In genomic region chrIII:3460061-3460460, ce11 we compare ENCODE assay signal across 5 worm cellular contexts.
A peak's percentile ranks its signal among the peaks of the same experiment; 100 is the strongest.
TF ChIP-seq lines count a peak whose summit lies in the region.

Gene C34C12.8 (plus strand): TSS chrIII:3460406.

TF ChIP-seq in whole organism, L1 larva, 84 proteins besides CTCF, POLR2A, EP300 and RAD21 (continues in another document):
- TF ChIP-seq lir-3 (tag; optimal IDR thresholded peaks at IDR 0.05; lab: Kevin White, UChicago; ENCODE audit: poor library complexity) (no peak), egl-27 (tag; optimal IDR thresholded peaks at IDR 0.05; lab: Kevin White, UChicago) (peak in 1 of 2 experiments; percentile 79), snpc-4 (tag; optimal IDR thresholded peaks at IDR 0.05; lab: Kevin White, UChicago) (peak; percentile 84), ceh-88 (GFP tag; IDR thresholded peaks at IDR 0.05; lab: Robert Waterston, UW) (peak; percentile 90), mdl-1 (tag; optimal IDR thresholded peaks at IDR 0.05; lab: Kevin White, UChicago) (peak in 1 of 2 experiments; percentile 92), C16A3.4 (tag; optimal IDR thresholded peaks at IDR 0.05; lab: Kevin White, UChicago) (peak; percentile 96), hlh-17 (GFP tag; optimal IDR thresholded peaks at IDR 0.05; lab: Kevin White, UChicago; ENCODE audit: borderline replicate concordance) (no peak), snu-23 (GFP tag; optimal IDR thresholded peaks at IDR 0.05; lab: Kevin White, UChicago) (peak; percentile 98), zip-4 (GFP tag; optimal IDR thresholded peaks at IDR 0.05; lab: Kevin White, UChicago) (peak; percentile 87), swsn-7 (tag; optimal IDR thresholded peaks at IDR 0.05; lab: Kevin White, UChicago) (peak; percentile 97), zag-1 (tag; optimal IDR thresholded peaks at IDR 0.05; lab: Kevin White, UChicago) (peak; percentile 66), grh-1 (GFP tag; IDR thresholded peaks at IDR 0.05; lab: Robert Waterston, UW) (peak; percentile 96), mef-2 (tag; optimal IDR thresholded peaks at IDR 0.05; lab: Kevin White, UChicago) (peak; percentile 81), C04F5.9 (tag; optimal IDR thresholded peaks at IDR 0.05; lab: Kevin White, UChicago) (peak; percentile 91), nhr-12 (tag; optimal IDR thresholded peaks at IDR 0.05; lab: Kevin White, UChicago) (peak; percentile 18), dpl-1 (GFP tag; optimal IDR thresholded peaks at IDR 0.05; lab: Kevin White, UChicago) (peak; percentile 96 to 98 (median 97)), dsc-1 (tag; optimal IDR thresholded peaks at IDR 0.05; lab: Kevin White, UChicago) (peak; percentile 98)

TF ChIP-seq in whole organism, L3 larva, 47 proteins besides CTCF, POLR2A, EP300 and RAD21 (continues in another document):
- TF ChIP-seq nhr-237 (tag; optimal IDR thresholded peaks at IDR 0.05; lab: Kevin White, UChicago): no peak
- no peak for TF ChIP-seq ceh-9 (tag; optimal IDR thresholded peaks at IDR 0.05; lab: Kevin White, UChicago)
- peak; percentile 57 for TF ChIP-seq nhr-11 (tag; optimal IDR thresholded peaks at IDR 0.05; lab: Kevin White, UChicago)
- TF ChIP-seq ceh-28 (tag; optimal IDR thresholded peaks at IDR 0.05; lab: Kevin White, UChicago): peak; percentile 87
- peak; percentile 95 for TF ChIP-seq pha-4 (tag; optimal IDR thresholded peaks at IDR 0.05; lab: Kevin White, UChicago)
- peak; percentile 37 for TF ChIP-seq zag-1 (tag; optimal IDR thresholded peaks at IDR 0.05; lab: Kevin White, UChicago)
- no peak for TF ChIP-seq mdl-1 (tag; optimal IDR thresholded peaks at IDR 0.05; lab: Kevin White, UChicago)
- TF ChIP-seq nhr-12 (tag; optimal IDR thresholded peaks at IDR 0.05; lab: Kevin White, UChicago): no peak
- TF ChIP-seq ama-1 (optimal IDR thresholded peaks at IDR 0.05; lab: Kevin White, UChicago): peak; percentile 62
- no peak for TF ChIP-seq nhr-67 (tag; optimal IDR thresholded peaks at IDR 0.05; lab: Kevin White, UChicago)
- peak; percentile 31 for TF ChIP-seq elt-1 (tag; optimal IDR thresholded peaks at IDR 0.05; lab: Kevin White, UChicago)
- TF ChIP-seq elt-2 (tag; optimal IDR thresholded peaks at IDR 0.05; lab: Kevin White, UChicago): peak; percentile 66
- peak; percentile 91 for TF ChIP-seq lsy-12 (tag; optimal IDR thresholded peaks at IDR 0.05; lab: Kevin White, UChicago)
- TF ChIP-seq nhr-76 (tag; optimal IDR thresholded peaks at IDR 0.05; lab: Kevin White, UChicago): peak; percentile 70
- TF ChIP-seq hmg-11 (tag; optimal IDR thresholded peaks at IDR 0.05; lab: Kevin White, UChicago): peak; percentile 89
- peak; percentile 53 for TF ChIP-seq egl-27 (tag; optimal IDR thresholded peaks at IDR 0.05; lab: Kevin White, UChicago)
- TF ChIP-seq nhr-25 (tag; optimal IDR thresholded peaks at IDR 0.05; lab: Kevin White, UChicago): peak; percentile 94
- peak; percentile 93 for TF ChIP-seq tbx-2 (tag; optimal IDR thresholded peaks at IDR 0.05; lab: Kevin White, UChicago)
- TF ChIP-seq skn-1 (tag; optimal IDR thresholded peaks at IDR 0.05; lab: Kevin White, UChicago): peak; percentile 71

TF ChIP-seq in whole organism, early embryonic, 17 proteins besides CTCF, POLR2A, EP300 and RAD21:
- TF ChIP-seq tbx-11 (GFP tag; IDR thresholded peaks at IDR 0.05; lab: Robert Waterston, UW) (no peak), ets-7 (tag; optimal IDR thresholded peaks at IDR 0.05; lab: Kevin White, UChicago) (no peak), ceh-36 (tag; optimal IDR thresholded peaks at IDR 0.05; lab: Kevin White, UChicago) (no peak), hnd-1 (tag; optimal IDR thresholded peaks at IDR 0.05; lab: Kevin White, UChicago) (no peak), sea-1 (GFP tag; conservative IDR thresholded peaks at IDR 0.05; lab: Robert Waterston, UW) (peak; percentile 50; the same call in 1 of the 2 replicates), scrt-1 (GFP tag; IDR thresholded peaks at IDR 0.05; lab: Robert Waterston, UW) (no peak), aly-1 (tag; optimal IDR thresholded peaks at IDR 0.05; lab: Kevin White, UChicago) (no peak), pes-1 (GFP tag; IDR thresholded peaks at IDR 0.05; lab: Robert Waterston, UW) (peak; percentile 64; the same call in 1 of the 2 replicates), ama-1 (optimal IDR thresholded peaks at IDR 0.05; lab: Kevin White, UChicago) (no peak), flt-1 (GFP tag; IDR thresholded peaks at IDR 0.05; lab: Robert Waterston, UW) (peak; percentile 46; the same call in 1 of the 2 replicates), ceh-13 (GFP tag; optimal IDR thresholded peaks at IDR 0.05; lab: Kevin White, UChicago) (no peak), tra-4 (tag; optimal IDR thresholded peaks at IDR 0.05; lab: Kevin White, UChicago) (no peak), hmg-4 (GFP tag; optimal IDR thresholded peaks at IDR 0.05; lab: Kevin White, UChicago) (peak; percentile 56), B0310.2 (tag; optimal IDR thresholded peaks at IDR 0.05; lab: Kevin White, UChicago) (no peak), F13C5.2 (tag; optimal IDR thresholded peaks at IDR 0.05; lab: Kevin White, UChicago) (peak; percentile 72), tbx-37 (GFP tag; conservative IDR thresholded peaks at IDR 0.05; lab: Robert Waterston, UW) (0 out of 2 replicates have a peak, but pooled peaks have one; percentile 30), hmbx-1 (tag; optimal IDR thresholded peaks at IDR 0.05; lab: Kevin White, UChicago) (no peak)

TF ChIP-seq in whole organism, midembryonic, 9 proteins besides CTCF, POLR2A, EP300 and RAD21:
- TF ChIP-seq med-1 (GFP tag; optimal IDR thresholded peaks at IDR 0.05; lab: Kevin White, UChicago; ENCODE audit: insufficient read depth) (no peak), T22C8.4 (GFP tag; IDR thresholded peaks at IDR 0.05; lab: Robert Waterston, UW) (no peak), ztf-23 (GFP tag; IDR thresholded peaks at IDR 0.05; lab: Robert Waterston, UW) (peak; percentile 66; the same call in 1 of the 2 replicates), cog-1 (tag; optimal IDR thresholded peaks at IDR 0.05; lab: Kevin White, UChicago) (peak; percentile 46), flt-1 (GFP tag; IDR thresholded peaks at IDR 0.05; lab: Robert Waterston, UW) (peak; percentile 70; the same call in 1 of the 2 replicates), klf-2 (GFP tag; conservative IDR thresholded peaks at IDR 0.05; lab: Robert Waterston, UW) (no peak)

TF ChIP-seq in whole organism, young adult, 124 proteins besides CTCF, POLR2A, EP300 and RAD21 (continues in another document):
- TF ChIP-seq dox-1 (GFP tag; IDR thresholded peaks at IDR 0.05; lab: Robert Waterston, UW) (peak; percentile 96), attf-3 (GFP tag; conservative IDR thresholded peaks at IDR 0.05; lab: Robert Waterston, UW) (peak; percentile 45; the same call in 1 of the 2 replicates), Y95B8A.8 (GFP tag; IDR thresholded peaks at IDR 0.05; lab: Robert Waterston, UW) (peak; percentile 67; the same call in 1 of the 2 replicates), cebp-2 (GFP tag; IDR thresholded peaks at IDR 0.05; lab: Robert Waterston, UW) (peak; percentile 76; the same call in 1 of the 2 replicates), chd-7 (tag; optimal IDR thresholded peaks at IDR 0.05; lab: Kevin White, UChicago) (peak; percentile 33), mes-4 (tag; optimal IDR thresholded peaks at IDR 0.05; lab: Kevin White, UChicago) (peak; percentile 44), nhr-80 (tag; optimal IDR thresholded peaks at IDR 0.05; lab: Kevin White, UChicago) (peak; percentile 47), lin-26 (GFP tag; IDR thresholded peaks at IDR 0.05; lab: Robert Waterston, UW) (no peak), pha-4 (tag; optimal IDR thresholded peaks at IDR 0.05; lab: Kevin White, UChicago) (no peak), bed-1 (GFP tag; IDR thresholded peaks at IDR 0.05; lab: Robert Waterston, UW) (no peak), nhr-120 (GFP tag; IDR thresholded peaks at IDR 0.05; lab: Robert Waterston, UW) (no peak), pbrm-1 (GFP tag; IDR thresholded peaks at IDR 0.05; lab: Robert Waterston, UW) (peak; percentile 96), hmg-1.2 (GFP tag; IDR thresholded peaks at IDR 0.05; lab: Robert Waterston, UW) (peak; percentile 99), hrde-1 (tag; optimal IDR thresholded peaks at IDR 0.05; lab: Kevin White, UChicago; ENCODE audit: borderline replicate concordance) (peak; percentile 69), fkh-3 (tag; optimal IDR thresholded peaks at IDR 0.05; lab: Kevin White, UChicago) (no peak), sea-2 (GFP tag; IDR thresholded peaks at IDR 0.05; lab: Robert Waterston, UW) (no peak), let-607 (tag; optimal IDR thresholded peaks at IDR 0.05; lab: Kevin White, UChicago) (peak; percentile 36 to 77), lsy-27 (tag; optimal IDR thresholded peaks at IDR 0.05; lab: Kevin White, UChicago; ENCODE audit: borderline replicate concordance, insufficient read depth) (no peak), ceh-40 (GFP tag; IDR thresholded peaks at IDR 0.05; lab: Robert Waterston, UW) (no peak), snpc-3.4 (tag; optimal IDR thresholded peaks at IDR 0.05; lab: Kevin White, UChicago) (peak; percentile 92), F10E7.11 (tag; optimal IDR thresholded peaks at IDR 0.05; lab: Kevin White, UChicago) (peak; percentile 12), aptf-2 (GFP tag; conservative IDR thresholded peaks at IDR 0.05; lab: Robert Waterston, UW) (no peak), tbx-9 (tag; optimal IDR thresholded peaks at IDR 0.05; lab: Kevin White, UChicago; ENCODE audit: borderline replicate concordance) (no peak), T07F8.4 (tag; optimal IDR thresholded peaks at IDR 0.05; lab: Kevin White, UChicago) (no peak), zim-3 (tag; optimal IDR thresholded peaks at IDR 0.05; lab: Kevin White, UChicago) (no peak), nfya-1 (tag; optimal IDR thresholded peaks at IDR 0.05; lab: Kevin White, UChicago; ENCODE audit: borderline replicate concordance, insufficient read depth) (no peak), hlh-26 (GFP tag; conservative IDR thresholded peaks at IDR 0.05; lab: Robert Waterston, UW) (no peak), ceh-58 (GFP tag; IDR thresholded peaks at IDR 0.05; lab: Robert Waterston, UW) (no peak), lin-35 (GFP tag; optimal IDR thresholded peaks at IDR 0.05; lab: Kevin White, UChicago) (peak in 2 of 3 experiments; percentile 91 to 95), hmg-20 (GFP tag; IDR thresholded peaks at IDR 0.05; lab: Robert Waterston, UW) (peak; percentile 90), F57C9.4 (tag; optimal IDR thresholded peaks at IDR 0.05; lab: Kevin White, UChicago) (peak; percentile 5), bed-2 (GFP tag; IDR thresholded peaks at IDR 0.05; lab: Robert Waterston, UW) (no peak), ceh-79 (tag; optimal IDR thresholded peaks at IDR 0.05; lab: Kevin White, UChicago) (peak; percentile 8), madf-8 (GFP tag; conservative IDR thresholded peaks at IDR 0.05; lab: Robert Waterston, UW) (peak; percentile 80), sdz-38 (tag; optimal IDR thresholded peaks at IDR 0.05; lab: Kevin White, UChicago) (no peak), C06A6.2 (GFP tag; conservative IDR thresholded peaks at IDR 0.05; lab: Robert Waterston, UW) (peak; percentile 84), cebp-1 (GFP tag; IDR thresholded peaks at IDR 0.05; lab: Robert Waterston, UW) (peak; percentile 33; the same call in 1 of the 2 replicates), cebp-1 (tag; optimal IDR thresholded peaks at IDR 0.05; lab: Kevin White, UChicago) (peak; percentile 94)

Comparison
In these comparisons a context has a peak if more than half of its experiments do, and no peak if none do; other contexts are left out.
1. Of the 8 proteins assayed by ChIP-seq in both whole organism, young adult and whole organism, L1 larva: peak only in whole organism, young adult: none; only in whole organism, L1 larva: nhr-90; in both: dpl-1, efl-1, lin-35, snpc-4, unc-130 and unc-62; in neither: 0; mixed calls (peak in some experiments, not most) for 1.